Fruit fly (Drosophila melanogaster) whole organism, adult: ENCODE measurements around the gene CG17746.

Experiments used
- CG12768 ChIP-seq: fragments of 200-800 bp; sonication (Bioruptor generic); optimal IDR thresholded peaks from 2 replicates; lab custom pipeline; 2017; ENCODE audit warnings: missing biosample characterization, missing genetic modification characterization, mild to moderate bottlenecking, moderate library complexity, missing genetic modification reagents
- CG14711 ChIP-seq: fragments of 200-800 bp; sonication (Bioruptor generic); optimal IDR thresholded peaks from 2 replicates; lab custom pipeline; 2018; ENCODE audit warnings: missing biosample characterization, mild to moderate bottlenecking, missing genetic modification characterization, moderate library complexity
- CG1620 ChIP-seq: fragments of 200-800 bp; sonication (Bioruptor generic); optimal IDR thresholded peaks from 2 replicates; lab custom pipeline; 2016; ENCODE audit warnings: missing biosample characterization, missing genetic modification characterization
- Clk ChIP-seq: fragments of 200-800 bp; sonication (Bioruptor generic); optimal IDR thresholded peaks from 2 replicates; lab custom pipeline; 2017; ENCODE audit warnings: missing biosample characterization, missing genetic modification characterization
- Hr96 ChIP-seq: fragments of 200-800 bp; sonication (Bioruptor generic); optimal IDR thresholded peaks from 2 replicates; lab custom pipeline; 2016; ENCODE audit warnings: missing biosample characterization, missing genetic modification characterization
- kay ChIP-seq: fragments of 200-800 bp; sonication (Bioruptor generic); peaks from one replicate; lab custom pipeline; 2016; ENCODE audit warnings: missing biosample characterization, missing genetic modification characterization, borderline replicate concordance
- ovo ChIP-seq: fragments of 200-800 bp; sonication (Bioruptor generic); optimal IDR thresholded peaks from 2 replicates; lab custom pipeline; 2016; ENCODE audit warnings: missing biosample characterization, missing genetic modification characterization
- tj ChIP-seq: fragments of 200-800 bp; sonication (Bioruptor generic); optimal IDR thresholded peaks from 3 replicates; lab custom pipeline; 2017; ENCODE audit warnings: missing biosample characterization, mild to moderate bottlenecking, missing genetic modification characterization, moderate library complexity
- toe ChIP-seq: fragments of 200-800 bp; sonication (Bioruptor generic); optimal IDR thresholded peaks from 2 replicates; lab custom pipeline; 2016; ENCODE audit warnings: missing biosample characterization, missing genetic modification characterization

- TF ChIP-seq CG12768 (no peak), Clk (no peak), tj (no peak), CG14711 (no peak), kay (GFP tag; lab: Kevin White, UChicago) (no peak), Hr96 (GFP tag; lab: Kevin White, UChicago) (no peak), toe (GFP tag; lab: Kevin White, UChicago) (no peak), ovo (GFP tag; lab: Kevin White, UChicago) (no peak), CG1620 (GFP tag; lab: Kevin White, UChicago) (no peak)
These were observed 35.0 kb downstream of the CG17746 start, which contains the start of gene CG33159 for dm6 chr3L:3204348-3204747.
